Worm (Caenorhabditis elegans) whole organism, young adult: ENCODE measurements around the gene ptr-15.

Experiments
- C17E4.6 ChIP-seq: fragments of 200-800 bp; sonication (Bioruptor generic); IDR thresholded peaks from 2 replicates; pipeline ENCODE4 v1.3.6; 2022; ENCODE audit warnings: missing genetic modification reagents, missing genetic modification characterization, missing compliant biosample characterization
- F10E7.11 ChIP-seq: sonication (generic microtip); optimal IDR thresholded peaks from 2 replicates; lab custom pipeline; 2017; ENCODE audit warnings: mild to moderate bottlenecking, missing genetic modification characterization, moderate library complexity, missing compliant biosample characterization
- F22D6.2 ChIP-seq: sonication (generic microtip); optimal IDR thresholded peaks from 2 replicates; lab custom pipeline; 2016; ENCODE audit warnings: mild to moderate bottlenecking, missing genetic modification characterization, missing compliant biosample characterization
- F33H1.4 ChIP-seq: fragments of 200-800 bp; sonication (Bioruptor generic); IDR thresholded peaks from 2 replicates; pipeline ENCODE4 v1.3.6; 2022; ENCODE audit warnings: missing genetic modification reagents, missing genetic modification characterization, missing compliant biosample characterization
- F57A8.1 ChIP-seq: fragments of 200-800 bp; sonication (Bioruptor generic); optimal IDR thresholded peaks from 2 replicates; lab custom pipeline; 2018; ENCODE audit warnings: mild to moderate bottlenecking, missing genetic modification characterization, moderate library complexity, missing compliant biosample characterization
- K12H6.12 ChIP-seq: fragments of 200-800 bp; sonication (Bioruptor generic); optimal IDR thresholded peaks from 2 replicates; lab custom pipeline; 2018; ENCODE audit warnings: mild to moderate bottlenecking, missing genetic modification characterization, missing compliant biosample characterization
- T07F8.4 ChIP-seq: sonication (generic microtip); optimal IDR thresholded peaks from 2 replicates; lab custom pipeline; 2016; ENCODE audit warnings: mild to moderate bottlenecking, missing genetic modification characterization, moderate library complexity, missing compliant biosample characterization
- Y53F4B.3 ChIP-seq: fragments of 200-800 bp; sonication (Bioruptor generic); IDR thresholded peaks from 2 replicates; pipeline ENCODE4 v1.3.6; 2022; ENCODE audit warnings: missing genetic modification reagents, missing genetic modification characterization, missing compliant biosample characterization
- Y53G8AR.9 ChIP-seq: fragments of 200-800 bp; sonication (Bioruptor generic); conservative IDR thresholded peaks from 2 replicates; pipeline ENCODE4 v1.3.6; 2022; ENCODE audit warnings: missing genetic modification reagents, missing genetic modification characterization, missing compliant biosample characterization
- ZK185.1 ChIP-seq: sonication (generic microtip); optimal IDR thresholded peaks from 2 replicates; lab custom pipeline; 2016; ENCODE audit warnings: mild to moderate bottlenecking, missing genetic modification characterization, missing compliant biosample characterization; ENCODE audit not compliant: poor library complexity, severe bottlenecking
- akir-1 ChIP-seq: fragments of 200-800 bp; sonication (Bioruptor generic); optimal IDR thresholded peaks from 2 replicates; lab custom pipeline; 2018; ENCODE audit warnings: mild to moderate bottlenecking, missing genetic modification characterization, moderate library complexity, missing compliant biosample characterization
- atf-7 ChIP-seq: sonication (generic microtip); optimal IDR thresholded peaks from 2 replicates; lab custom pipeline; 2017; ENCODE audit warnings: mild to moderate bottlenecking, missing genetic modification characterization, missing compliant biosample characterization
- athp-1 ChIP-seq: sonication (generic microtip); optimal IDR thresholded peaks from 2 replicates; lab custom pipeline; 2017; ENCODE audit warnings: mild to moderate bottlenecking, missing genetic modification characterization, missing compliant biosample characterization
- attf-6 ChIP-seq: fragments of 200-800 bp; sonication (Bioruptor generic); IDR thresholded peaks from 2 replicates; pipeline ENCODE4 v1.3.6; 2022; ENCODE audit warnings: missing genetic modification reagents, missing genetic modification characterization, missing compliant biosample characterization
- bed-1 ChIP-seq: fragments of 200-800 bp; sonication (Bioruptor generic); IDR thresholded peaks from 2 replicates; pipeline ENCODE4 v1.3.6; 2022; ENCODE audit warnings: missing genetic modification reagents, missing genetic modification characterization, missing compliant biosample characterization
- cebp-2 ChIP-seq: fragments of 200-800 bp; sonication (Bioruptor generic); IDR thresholded peaks from 2 replicates; pipeline ENCODE4 v1.3.6; 2022; ENCODE audit warnings: missing genetic modification characterization, missing compliant biosample characterization
- ceh-91 ChIP-seq: fragments of 200-800 bp; sonication (Bioruptor generic); IDR thresholded peaks from 2 replicates; pipeline ENCODE4 v1.3.6; 2022; ENCODE audit warnings: missing genetic modification reagents, missing genetic modification characterization, missing compliant biosample characterization
- die-1 ChIP-seq: sonication (generic microtip); optimal IDR thresholded peaks from 2 replicates; lab custom pipeline; 2016; ENCODE audit warnings: missing genotype, mild to moderate bottlenecking, missing genetic modification characterization, missing compliant biosample characterization
- dpff-1 ChIP-seq: sonication (generic microtip); optimal IDR thresholded peaks from 2 replicates; lab custom pipeline; 2017; ENCODE audit warnings: mild to moderate bottlenecking, missing genetic modification characterization, missing compliant biosample characterization
- egl-44 ChIP-seq: fragments of 200-800 bp; sonication (Bioruptor generic); IDR thresholded peaks from 2 replicates; pipeline ENCODE4 v1.3.6; 2022; ENCODE audit warnings: missing genetic modification reagents, missing genetic modification characterization, missing compliant biosample characterization
- egrh-3 ChIP-seq: fragments of 200-800 bp; sonication (Bioruptor generic); IDR thresholded peaks from 2 replicates; pipeline ENCODE4 v1.3.6; 2022; ENCODE audit warnings: missing genetic modification reagents, missing genetic modification characterization, missing compliant biosample characterization
- him-1 ChIP-seq: sonication (generic microtip); optimal IDR thresholded peaks from 2 replicates; lab custom pipeline; 2016; ENCODE audit warnings: missing genotype, missing genetic modification reagents, missing genetic modification characterization, missing compliant biosample characterization
- hmg-1.2 ChIP-seq: fragments of 200-800 bp; sonication (Bioruptor generic); IDR thresholded peaks from 2 replicates; pipeline ENCODE4 v1.3.6; 2022; ENCODE audit warnings: missing genetic modification reagents, missing genetic modification characterization, missing compliant biosample characterization
- hrde-1 ChIP-seq: sonication (generic microtip); optimal IDR thresholded peaks from 2 replicates; lab custom pipeline; 2016; ENCODE audit warnings: missing genetic modification characterization, mild to moderate bottlenecking, missing compliant biosample characterization, moderate library complexity, missing genotype, missing genetic modification reagents, borderline replicate concordance
- lir-1 ChIP-seq: fragments of 200-800 bp; sonication (Bioruptor generic); conservative IDR thresholded peaks from 2 replicates; pipeline ENCODE4 v1.3.6; 2022; ENCODE audit warnings: missing genetic modification reagents, missing genetic modification characterization, missing compliant biosample characterization
- lsl-1 ChIP-seq: fragments of 200-800 bp; sonication (Bioruptor generic); optimal IDR thresholded peaks from 2 replicates; lab custom pipeline; 2018; ENCODE audit warnings: mild to moderate bottlenecking, missing genetic modification characterization, moderate library complexity, missing compliant biosample characterization
- mxl-1 ChIP-seq: sonication (generic microtip); optimal IDR thresholded peaks from 2 replicates; lab custom pipeline; 2016; ENCODE audit warnings: missing genetic modification characterization, missing compliant biosample characterization
- nhr-179 ChIP-seq: sonication (generic microtip); optimal IDR thresholded peaks from 2 replicates; lab custom pipeline; 2016; ENCODE audit warnings: mild to moderate bottlenecking, missing genetic modification characterization, missing compliant biosample characterization
- nhr-90 ChIP-seq: sonication (generic microtip); optimal IDR thresholded peaks from 2 replicates; lab custom pipeline; 2016; ENCODE audit warnings: missing genotype, mild to moderate bottlenecking, missing genetic modification characterization, missing compliant biosample characterization
- pbrm-1 ChIP-seq: fragments of 200-800 bp; sonication (Bioruptor generic); IDR thresholded peaks from 2 replicates; pipeline ENCODE4 v1.3.6; 2022; ENCODE audit warnings: missing genetic modification reagents, missing genetic modification characterization, missing compliant biosample characterization
- sea-2 ChIP-seq: fragments of 200-800 bp; sonication (Bioruptor generic); IDR thresholded peaks from 2 replicates; pipeline ENCODE4 v1.3.6; 2022; ENCODE audit warnings: missing genetic modification characterization, missing compliant biosample characterization
- snpc-3.4 ChIP-seq: sonication (generic microtip); optimal IDR thresholded peaks from 2 replicates; lab custom pipeline; 2017; ENCODE audit warnings: missing genetic modification characterization, mild to moderate bottlenecking, missing compliant biosample characterization, antibody characterized with exemption, moderate library complexity, missing genotype, missing genetic modification reagents
- sptf-2 ChIP-seq: fragments of 200-800 bp; sonication (Bioruptor generic); optimal IDR thresholded peaks from 2 replicates; lab custom pipeline; 2018; ENCODE audit warnings: mild to moderate bottlenecking, missing genetic modification characterization, missing compliant biosample characterization
- zfh-2 ChIP-seq: fragments of 200-800 bp; sonication (Bioruptor generic); conservative IDR thresholded peaks from 2 replicates; pipeline ENCODE4 v1.3.6; 2022; ENCODE audit warnings: missing genetic modification reagents, missing genetic modification characterization, missing compliant biosample characterization
- ztf-26 ChIP-seq: sonication (generic microtip); optimal IDR thresholded peaks from 2 replicates; lab custom pipeline; 2017; ENCODE audit warnings: missing genetic modification characterization, missing compliant biosample characterization
- ztf-3 ChIP-seq: fragments of 200-800 bp; sonication (Bioruptor generic); optimal IDR thresholded peaks from 2 replicates; lab custom pipeline; 2018; ENCODE audit warnings: mild to moderate bottlenecking, missing genetic modification characterization, missing compliant biosample characterization

The ptr-15 gene

ce11 chrV:6947442-6947841 lies 22.4 kb downstream of the ptr-15 start, which contains the start of gene Y57E12B.4:
Y57E12B.4 (minus strand) TSS chrV:6947542.
- TF ChIP-seq bed-1 (no peak), lir-1 (no peak), attf-6 (no peak), snpc-3.4 (tag; lab: Kevin White, UChicago) (no peak), F22D6.2 (tag; lab: Kevin White, UChicago) (no peak), atf-7 (tag; lab: Kevin White, UChicago) (no peak)
- TF ChIP-seq, all 124 proteins: peak for 0

ce11 chrV:6935878-6936277 lies 33.9 kb downstream of the ptr-15 start, which contains the start of gene Y57E12B.10:
Y57E12B.10 (minus strand) TSS chrV:6935978.
- TF ChIP-seq nhr-90 (tag; lab: Kevin White, UChicago) (no peak), sptf-2 (GFP tag; lab: Kevin White, UChicago) (no peak), egl-44 (GFP tag; lab: Robert Waterston, UW) (no peak), C17E4.6 (GFP tag; lab: Robert Waterston, UW) (no peak), lsl-1 (no peak), ZK185.1 (tag; lab: Kevin White, UChicago) (no peak), snpc-3.4 (tag; lab: Kevin White, UChicago) (no peak), egrh-3 (GFP tag; lab: Robert Waterston, UW) (no peak), Y53F4B.3 (GFP tag; lab: Robert Waterston, UW) (no peak), cebp-2 (GFP tag; lab: Robert Waterston, UW) (no peak), athp-1 (tag; lab: Kevin White, UChicago) (no peak), sea-2 (GFP tag; lab: Robert Waterston, UW) (no peak), akir-1 (no peak), die-1 (no peak), bed-1 (no peak), F57A8.1 (GFP tag; lab: Kevin White, UChicago) (no peak)

- TF ChIP-seq mxl-1 (tag; lab: Kevin White, UChicago) (no peak), hrde-1 (tag; lab: Kevin White, UChicago) (no peak), F33H1.4 (GFP tag; lab: Robert Waterston, UW) (no peak)
These were observed 35.6 kb downstream of the ptr-15 start, which contains the start of gene lipl-6 for ce11 chrV:6934212-6934611. lipl-6 (minus strand) TSS chrV:6934312.

ce11 chrV:6930284-6930683 lies 39.5 kb downstream of the ptr-15 start:
- TF ChIP-seq sea-2 (GFP tag; lab: Robert Waterston, UW) (no peak), zfh-2 (GFP tag; lab: Robert Waterston, UW) (peak; percentile 59)
- TF ChIP-seq, all 124 proteins: peak for 1

ce11 chrV:6928938-6929337 lies 40.9 kb downstream of the ptr-15 start, which contains the start of gene unc-68:
unc-68 (minus strand) TSS chrV:6929038.
- TF ChIP-seq T07F8.4 (tag; lab: Kevin White, UChicago) (no peak), Y53G8AR.9 (GFP tag; lab: Robert Waterston, UW) (no peak), nhr-179 (no peak), him-1 (tag; lab: Kevin White, UChicago) (no peak), egrh-3 (GFP tag; lab: Robert Waterston, UW) (no peak), ztf-26 (no peak), F22D6.2 (tag; lab: Kevin White, UChicago) (no peak), hmg-1.2 (GFP tag; lab: Robert Waterston, UW) (no peak), pbrm-1 (GFP tag; lab: Robert Waterston, UW) (no peak), F10E7.11 (tag; lab: Kevin White, UChicago) (no peak), K12H6.12 (tag; lab: Kevin White, UChicago) (no peak), mxl-1 (tag; lab: Kevin White, UChicago) (no peak), zfh-2 (GFP tag; lab: Robert Waterston, UW) (no peak), ceh-91 (GFP tag; lab: Robert Waterston, UW) (no peak), dpff-1 (tag; lab: Kevin White, UChicago) (no peak), ztf-3 (no peak)
